Fruit fly (Drosophila melanogaster) whole organism, prepupa: ENCODE results near the gene Adhr.

Source experiments
- Blimp-1 ChIP-seq: fragments of 200-800 bp; sonication (Bioruptor generic); optimal IDR thresholded peaks from 3 replicates; lab custom pipeline; 2017; ENCODE audit warnings: missing biosample characterization, missing genetic modification characterization, mild to moderate bottlenecking, moderate library complexity, missing genetic modification reagents
- CG10631 ChIP-seq: fragments of 200-800 bp; sonication (Bioruptor generic); optimal IDR thresholded peaks from 2 replicates; lab custom pipeline; 2016; ENCODE audit warnings: missing biosample characterization, missing genetic modification characterization
- CG10669 ChIP-seq: fragments of 200-800 bp; sonication (Bioruptor generic); optimal IDR thresholded peaks from 3 replicates; lab custom pipeline; 2018; ENCODE audit warnings: missing biosample characterization, mild to moderate bottlenecking, missing genetic modification characterization, moderate library complexity
- CG11294 ChIP-seq: fragments of 200-800 bp; sonication (Bioruptor generic); IDR thresholded peaks from 2 replicates; pipeline ENCODE4 v1.3.6; 2022; ENCODE audit warnings: missing biosample characterization, missing genetic modification characterization
- CG11762 ChIP-seq: fragments of 200-800 bp; sonication (Bioruptor generic); optimal IDR thresholded peaks from 3 replicates; lab custom pipeline; 2016; ENCODE audit warnings: missing biosample characterization, missing genetic modification characterization; ENCODE audit not compliant: insufficient read depth
- CG15336 ChIP-seq: fragments of 200-800 bp; sonication (Bioruptor generic); IDR thresholded peaks from 2 replicates; pipeline ENCODE4 v1.3.6; 2022; ENCODE audit warnings: missing biosample characterization, missing genetic modification characterization
- CG16779 ChIP-seq: fragments of 200-800 bp; sonication (Bioruptor generic); optimal IDR thresholded peaks from 3 replicates; lab custom pipeline; 2017; ENCODE audit warnings: missing biosample characterization, mild to moderate bottlenecking, missing genetic modification characterization
- CG3032 ChIP-seq: fragments of 200-800 bp; optimal IDR thresholded peaks from 2 replicates; lab custom pipeline; 2019; ENCODE audit warnings: missing biosample characterization, mild to moderate bottlenecking, missing genetic modification characterization, moderate library complexity
- CG32006 ChIP-seq: fragments of 200-800 bp; sonication (Bioruptor generic); optimal IDR thresholded peaks from 3 replicates; lab custom pipeline; 2017; ENCODE audit warnings: missing biosample characterization, mild to moderate bottlenecking, missing genetic modification characterization
- CG34406 ChIP-seq: fragments of 200-800 bp; sonication (Bioruptor generic); optimal IDR thresholded peaks from 3 replicates; lab custom pipeline; 2016; ENCODE audit warnings: missing biosample characterization, missing genetic modification characterization
- CG3919 ChIP-seq: fragments of 200-800 bp; sonication (Bioruptor generic); optimal IDR thresholded peaks from 3 replicates; lab custom pipeline; 2016; ENCODE audit warnings: missing biosample characterization, missing genetic modification characterization
- CG4318 ChIP-seq: fragments of 200-800 bp; sonication (Bioruptor generic); optimal IDR thresholded peaks from 3 replicates; lab custom pipeline; 2017; ENCODE audit warnings: missing biosample characterization, mild to moderate bottlenecking, missing genetic modification characterization
- CG6163 ChIP-seq: fragments of 200-800 bp; sonication (Bioruptor generic); IDR thresholded peaks from 3 replicates; pipeline ENCODE4 v1.3.6; 2022; ENCODE audit warnings: missing biosample characterization, missing genetic modification characterization
- CG6276 ChIP-seq: fragments of 200-800 bp; sonication (Bioruptor generic); optimal IDR thresholded peaks from 2 replicates; lab custom pipeline; 2017; ENCODE audit warnings: missing biosample characterization, mild to moderate bottlenecking, missing genetic modification characterization
- CG6792 ChIP-seq: fragments of 200-800 bp; sonication (Bioruptor generic); optimal IDR thresholded peaks from 3 replicates; lab custom pipeline; 2016; ENCODE audit warnings: missing biosample characterization, missing genetic modification characterization
- CG6808 ChIP-seq: fragments of 200-800 bp; sonication (Bioruptor generic); optimal IDR thresholded peaks from 3 replicates; lab custom pipeline; 2017; ENCODE audit warnings: missing biosample characterization, missing genetic modification characterization, mild to moderate bottlenecking, moderate library complexity, missing genetic modification reagents
- CG6854 ChIP-seq: fragments of 200-800 bp; sonication (Bioruptor generic); optimal IDR thresholded peaks from 2 replicates; lab custom pipeline; 2017; ENCODE audit warnings: missing biosample characterization, mild to moderate bottlenecking, missing genetic modification characterization
- CG7368 ChIP-seq: fragments of 200-800 bp; sonication (Bioruptor generic); optimal IDR thresholded peaks from 3 replicates; lab custom pipeline; 2016; ENCODE audit warnings: missing biosample characterization, missing genetic modification characterization
- CG8319 ChIP-seq: fragments of 200-800 bp; sonication (Bioruptor generic); optimal IDR thresholded peaks from 3 replicates; lab custom pipeline; 2016; ENCODE audit warnings: missing biosample characterization, missing genetic modification characterization
- CG8632 ChIP-seq: fragments of 200-800 bp; sonication (Bioruptor generic); optimal IDR thresholded peaks from 3 replicates; lab custom pipeline; 2016; ENCODE audit warnings: missing biosample characterization, missing genetic modification characterization
- CG9139 ChIP-seq: fragments of 200-800 bp; sonication (Bioruptor generic); optimal IDR thresholded peaks from 3 replicates; lab custom pipeline; 2017; ENCODE audit warnings: missing biosample characterization, mild to moderate bottlenecking, missing genetic modification characterization
- Eip75B ChIP-seq: fragments of 200-800 bp; sonication (Bioruptor generic); optimal IDR thresholded peaks from 3 replicates; lab custom pipeline; 2016; ENCODE audit warnings: missing biosample characterization, missing genetic modification characterization
- Eip78C ChIP-seq: fragments of 200-800 bp; sonication (Bioruptor generic); peaks from one replicate; lab custom pipeline; 2016; ENCODE audit warnings: missing biosample characterization, missing genetic modification characterization
- Eip93F ChIP-seq: fragments of 200-800 bp; sonication (Bioruptor generic); optimal IDR thresholded peaks from 2 replicates; lab custom pipeline; 2016; ENCODE audit warnings: missing biosample characterization, mild to moderate bottlenecking, missing genetic modification characterization
- Ets21C ChIP-seq: fragments of 200-800 bp; sonication (Bioruptor generic); optimal IDR thresholded peaks from 3 replicates; lab custom pipeline; 2016; ENCODE audit warnings: missing biosample characterization, missing genetic modification characterization
- Ets96B ChIP-seq: fragments of 200-800 bp; optimal IDR thresholded peaks from 2 replicates; lab custom pipeline; 2019; ENCODE audit warnings: missing biosample characterization, mild to moderate bottlenecking, missing genetic modification characterization, moderate library complexity
- Gug ChIP-seq: fragments of 200-800 bp; sonication (Bioruptor generic); IDR thresholded peaks from 2 replicates; pipeline ENCODE4 v1.3.6; 2022; ENCODE audit warnings: missing biosample characterization, missing genetic modification characterization
- Hr38 ChIP-seq: sonication (Bioruptor generic); optimal IDR thresholded peaks from 2 replicates; lab custom pipeline; 2016; ENCODE audit warnings: missing biosample characterization, missing genetic modification characterization
- Hr39 ChIP-seq: fragments of 200-800 bp; sonication (Bioruptor generic); optimal IDR thresholded peaks from 2 replicates; lab custom pipeline; 2016; ENCODE audit warnings: missing biosample characterization, missing genetic modification characterization
- Hr4 ChIP-seq: fragments of 200-800 bp; sonication (Bioruptor generic); optimal IDR thresholded peaks from 3 replicates; lab custom pipeline; 2016; ENCODE audit warnings: missing biosample characterization, missing genetic modification characterization
- Lpt ChIP-seq: fragments of 200-800 bp; sonication (Bioruptor generic); optimal IDR thresholded peaks from 3 replicates; lab custom pipeline; 2016; ENCODE audit warnings: missing biosample characterization, missing genetic modification characterization
- OdsH ChIP-seq: fragments of 200-800 bp; sonication (Bioruptor generic); optimal IDR thresholded peaks from 3 replicates; lab custom pipeline; 2016; ENCODE audit warnings: missing biosample characterization, missing genetic modification characterization
- Smox ChIP-seq: fragments of 200-800 bp; sonication (Bioruptor generic); optimal IDR thresholded peaks from 3 replicates; lab custom pipeline; 2016; ENCODE audit warnings: missing biosample characterization, missing genetic modification characterization
- achi ChIP-seq: fragments of 200-800 bp; sonication (Bioruptor generic); optimal IDR thresholded peaks from 3 replicates; lab custom pipeline; 2016; ENCODE audit warnings: missing biosample characterization, missing genetic modification characterization
- acj6 ChIP-seq: fragments of 200-800 bp; sonication (Bioruptor generic); optimal IDR thresholded peaks from 3 replicates; lab custom pipeline; 2016; ENCODE audit warnings: missing biosample characterization, missing genetic modification characterization
- cyc ChIP-seq: fragments of 200-800 bp; sonication (Bioruptor generic); optimal IDR thresholded peaks from 3 replicates; lab custom pipeline; 2016; ENCODE audit warnings: missing biosample characterization, missing genetic modification characterization
- dac ChIP-seq: fragments of 200-800 bp; sonication (Bioruptor generic); optimal IDR thresholded peaks from 2 replicates; lab custom pipeline; 2017; ENCODE audit warnings: missing biosample characterization, mild to moderate bottlenecking, missing genetic modification characterization
- dsx ChIP-seq: fragments of 200-800 bp; optimal IDR thresholded peaks from 3 replicates; lab custom pipeline; 2019; ENCODE audit warnings: missing biosample characterization, mild to moderate bottlenecking, missing genetic modification characterization, moderate library complexity; ENCODE audit not compliant: poor library complexity, severe bottlenecking
- eg ChIP-seq: fragments of 200-800 bp; sonication (Bioruptor generic); IDR thresholded peaks from 3 replicates; pipeline ENCODE4 v1.3.6; 2022; ENCODE audit warnings: missing biosample characterization, missing genetic modification characterization
- esn ChIP-seq: fragments of 200-800 bp; sonication (Bioruptor generic); optimal IDR thresholded peaks from 2 replicates; lab custom pipeline; 2016; ENCODE audit warnings: missing biosample characterization, mild to moderate bottlenecking, missing genetic modification characterization, moderate library complexity
- fd59A ChIP-seq: fragments of 200-800 bp; sonication (Bioruptor generic); optimal IDR thresholded peaks from 2 replicates; lab custom pipeline; 2017; ENCODE audit warnings: missing biosample characterization, mild to moderate bottlenecking, missing genetic modification characterization, missing genetic modification reagents
- fkh ChIP-seq: fragments of 200-800 bp; sonication (Bioruptor generic); optimal IDR thresholded peaks from 3 replicates; lab custom pipeline; 2017; ENCODE audit warnings: missing biosample characterization, mild to moderate bottlenecking, missing genetic modification characterization, moderate library complexity
- lz ChIP-seq: fragments of 200-800 bp; sonication (Bioruptor generic); optimal IDR thresholded peaks from 3 replicates; lab custom pipeline; 2016; ENCODE audit warnings: missing biosample characterization, missing genetic modification characterization
- pdm3 ChIP-seq: fragments of 200-800 bp; sonication (Bioruptor generic); optimal IDR thresholded peaks from 3 replicates; lab custom pipeline; 2016; ENCODE audit warnings: missing biosample characterization, missing genetic modification characterization
- salr ChIP-seq, 2 experiments: fragments of 200-800 bp; sonication (Bioruptor generic); optimal IDR thresholded peaks; 3 replicates each; lab custom pipeline; 2016 to 2018; ENCODE audit warnings: missing biosample characterization in 2 of 2, missing genetic modification characterization in 2 of 2, mild to moderate bottlenecking in 1 of 2
- spab ChIP-seq: fragments of 200-800 bp; sonication (Bioruptor generic); optimal IDR thresholded peaks from 2 replicates; lab custom pipeline; 2017; ENCODE audit warnings: missing biosample characterization, mild to moderate bottlenecking, missing genetic modification characterization, missing genetic modification reagents
- svp ChIP-seq: fragments of 200-800 bp; sonication (Bioruptor generic); peaks from one replicate; lab custom pipeline; 2016; ENCODE audit warnings: missing biosample characterization, missing genetic modification characterization
- vri ChIP-seq: fragments of 200-800 bp; sonication (Bioruptor generic); optimal IDR thresholded peaks from 3 replicates; lab custom pipeline; 2016; ENCODE audit warnings: missing biosample characterization, mild to moderate bottlenecking, missing genetic modification characterization

The Adhr gene

dm6 chr2L:14622182-14622581, 6.8 kb downstream of the Adhr start (continued):
- TF ChIP-seq CG11294 (GFP tag; lab: Robert Waterston, UW) (peak; percentile 75), fd59A (peak; percentile 90), eg (GFP tag; lab: Robert Waterston, UW) (peak; percentile 92), Eip78C (peak; percentile 98), spab (peak; percentile 94), salr (GFP tag; optimal IDR thresholded peaks at IDR 0.05; lab: Kevin White, UChicago) (peak; percentile 90 to 93), dsx (peak; percentile 94), Smox (GFP tag; lab: Kevin White, UChicago) (peak; percentile 78), Hr38 (no peak), CG10669 (GFP tag; lab: Kevin White, UChicago) (peak; percentile 95), Blimp-1 (GFP tag; lab: Kevin White, UChicago) (peak; percentile 16), Ets96B (tag; lab: Kevin White, UChicago) (peak; percentile 87), dac (GFP tag; lab: Kevin White, UChicago) (peak; percentile 73), achi (GFP tag; lab: Kevin White, UChicago) (peak; percentile 92), CG7368 (peak; percentile 88), Ets21C (GFP tag; lab: Kevin White, UChicago) (peak; percentile 67), fkh (GFP tag; lab: Kevin White, UChicago) (no peak)
- TF ChIP-seq, all 60 proteins: peak for 58

DNA sequence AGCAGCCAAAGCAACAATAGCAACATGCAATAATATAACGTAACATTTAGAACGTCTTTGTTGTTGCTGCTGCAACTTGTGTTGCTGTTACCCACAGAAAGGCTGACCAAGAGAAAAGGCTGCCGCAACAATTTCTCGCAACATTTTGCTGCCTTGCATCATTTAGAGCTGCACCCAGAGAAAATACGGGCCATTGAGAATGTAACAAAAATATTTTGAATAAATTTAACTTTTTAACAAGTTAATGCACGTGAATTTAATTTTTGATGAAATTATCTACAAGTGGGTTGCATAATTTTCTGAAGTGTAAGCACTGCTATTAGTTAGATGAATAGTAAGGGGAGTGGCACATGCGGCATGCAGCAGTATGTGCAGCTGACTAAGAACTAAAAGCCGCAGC, 8.5 kb downstream of the Adhr start:
- TF ChIP-seq CG4318 (GFP tag; lab: Kevin White, UChicago) (peak; percentile 40), Smox (GFP tag; lab: Kevin White, UChicago) (no peak), CG6276 (GFP tag; lab: Kevin White, UChicago) (peak; percentile 70), CG8632 (GFP tag; lab: Kevin White, UChicago) (no peak), Gug (GFP tag; lab: Robert Waterston, UW) (peak; percentile 76), esn (peak; percentile 18), CG10631 (GFP tag; lab: Kevin White, UChicago) (peak; percentile 62), Eip75B (GFP tag; lab: Kevin White, UChicago) (peak; percentile 60), Hr38 (no peak), CG6163 (GFP tag; lab: Robert Waterston, UW) (peak; percentile 88), lz (no peak), Eip93F (GFP tag; lab: Kevin White, UChicago) (no peak), CG7368 (peak; percentile 16), OdsH (GFP tag; lab: Kevin White, UChicago) (peak; percentile 70), fd59A (no peak), CG16779 (tag; lab: Kevin White, UChicago) (no peak), CG6792 (GFP tag; lab: Kevin White, UChicago) (peak; percentile 26), CG15336 (GFP tag; lab: Robert Waterston, UW) (peak; percentile 83), cyc (GFP tag; lab: Kevin White, UChicago) (peak; percentile 27), svp (GFP tag; lab: Kevin White, UChicago) (peak; percentile 14), CG6808 (GFP tag; lab: Kevin White, UChicago) (no peak), CG3032 (no peak), CG3919 (GFP tag; lab: Kevin White, UChicago) (peak; percentile 79), achi (GFP tag; lab: Kevin White, UChicago) (peak; percentile 67), CG6854 (GFP tag; lab: Kevin White, UChicago) (no peak), CG11294 (GFP tag; lab: Robert Waterston, UW) (0 out of 2 replicates have a peak, but pooled peaks have one; percentile 26), Lpt (GFP tag; lab: Kevin White, UChicago) (peak; percentile 70), Blimp-1 (GFP tag; lab: Kevin White, UChicago) (no peak), acj6 (GFP tag; lab: Kevin White, UChicago) (peak; percentile 52), pdm3 (GFP tag; lab: Kevin White, UChicago) (peak; percentile 76), eg (GFP tag; lab: Robert Waterston, UW) (peak; percentile 82), vri (GFP tag; lab: Kevin White, UChicago) (no peak), CG11762 (GFP tag; lab: Kevin White, UChicago) (peak; percentile 33), spab (no peak), CG9139 (GFP tag; lab: Kevin White, UChicago) (no peak), CG8319 (GFP tag; lab: Kevin White, UChicago) (no peak), Eip78C (peak; percentile 91), CG32006 (peak; percentile 82), Hr4 (GFP tag; lab: Kevin White, UChicago) (peak; percentile 66), Hr39 (GFP tag; lab: Kevin White, UChicago) (peak; percentile 10), CG34406 (GFP tag; lab: Kevin White, UChicago) (no peak), salr (GFP tag; optimal IDR thresholded peaks at IDR 0.05; lab: Kevin White, UChicago) (peak in 1 of 2 experiments; percentile 70), dsx (peak; percentile 11)
